Fruit fly (Drosophila melanogaster) whole organism, pupa: ENCODE results near the gene CG32052.

ENCODE experiments used
- CG10348 ChIP-seq: fragments of 200-800 bp; sonication (Bioruptor generic); IDR thresholded peaks from 2 replicates; pipeline ENCODE4 v1.3.6; 2022; ENCODE audit warnings: missing biosample characterization, missing genetic modification characterization
- CG12605 ChIP-seq: fragments of 200-800 bp; sonication (Bioruptor generic); IDR thresholded peaks from 2 replicates; pipeline ENCODE4 v1.3.6; 2022; ENCODE audit warnings: missing biosample characterization, missing genetic modification characterization
- CG13204 ChIP-seq: fragments of 200-800 bp; sonication (Bioruptor generic); optimal IDR thresholded peaks from 2 replicates; lab custom pipeline; 2018; ENCODE audit warnings: missing biosample characterization, mild to moderate bottlenecking, missing genetic modification characterization, moderate library complexity
- CG14655 ChIP-seq: fragments of 200-800 bp; sonication (Bioruptor generic); optimal IDR thresholded peaks from 3 replicates; lab custom pipeline; 2017; ENCODE audit warnings: mild to moderate bottlenecking, missing biosample characterization, missing genetic modification reagents, missing genetic modification characterization
- CG15710 ChIP-seq: fragments of 200-800 bp; sonication (Bioruptor generic); optimal IDR thresholded peaks from 2 replicates; lab custom pipeline; 2018; ENCODE audit warnings: missing biosample characterization, mild to moderate bottlenecking, missing genetic modification characterization, moderate library complexity
- CG17806 ChIP-seq: fragments of 200-800 bp; sonication (Bioruptor generic); optimal IDR thresholded peaks from 2 replicates; lab custom pipeline; 2018; ENCODE audit warnings: missing biosample characterization, mild to moderate bottlenecking, missing genetic modification characterization, moderate library complexity
- CG32121 ChIP-seq: fragments of 200-800 bp; sonication (Bioruptor generic); IDR thresholded peaks from 2 replicates; pipeline ENCODE4 v1.3.6; 2022; ENCODE audit warnings: missing biosample characterization, missing genetic modification characterization
- CG34367 ChIP-seq: fragments of 200-800 bp; sonication (Bioruptor generic); optimal IDR thresholded peaks from 2 replicates; lab custom pipeline; 2018; ENCODE audit warnings: missing biosample characterization, mild to moderate bottlenecking, missing genetic modification characterization
- CG4496 ChIP-seq: fragments of 200-800 bp; sonication (Bioruptor generic); IDR thresholded peaks from 3 replicates; pipeline ENCODE4 v1.3.6; 2022; ENCODE audit warnings: missing biosample characterization, missing genetic modification characterization
- CG8159 ChIP-seq: fragments of 200-800 bp; sonication (Bioruptor generic); optimal IDR thresholded peaks from 3 replicates; lab custom pipeline; 2018; ENCODE audit warnings: missing biosample characterization, mild to moderate bottlenecking, missing genetic modification characterization, moderate library complexity
- CG8301 ChIP-seq: fragments of 200-800 bp; sonication (Bioruptor generic); optimal IDR thresholded peaks from 2 replicates; lab custom pipeline; 2018; ENCODE audit warnings: missing biosample characterization, mild to moderate bottlenecking, missing genetic modification characterization
- CG9948 ChIP-seq: fragments of 200-800 bp; sonication (Bioruptor generic); optimal IDR thresholded peaks from 2 replicates; lab custom pipeline; 2018; ENCODE audit warnings: missing biosample characterization, mild to moderate bottlenecking, missing genetic modification characterization, moderate library complexity
- EcR ChIP-seq: fragments of 200-800 bp; sonication (Bioruptor generic); optimal IDR thresholded peaks from 3 replicates; lab custom pipeline; 2019; ENCODE audit warnings: missing biosample characterization, missing genetic modification characterization, mild to moderate bottlenecking, moderate library complexity, missing genetic modification reagents
- Ets98B ChIP-seq: fragments of 200-800 bp; sonication (Bioruptor generic); IDR thresholded peaks from 2 replicates; pipeline ENCODE4 v1.3.6; 2022; ENCODE audit warnings: missing biosample characterization, missing genetic modification characterization
- Pif1A ChIP-seq: fragments of 200-800 bp; sonication (Bioruptor generic); optimal IDR thresholded peaks from 3 replicates; lab custom pipeline; 2016; ENCODE audit warnings: missing biosample characterization, missing genetic modification characterization
- Pif1B ChIP-seq: fragments of 200-800 bp; sonication (Bioruptor generic); optimal IDR thresholded peaks from 3 replicates; lab custom pipeline; 2016; ENCODE audit warnings: missing biosample characterization, missing genetic modification characterization
- fd96Ca ChIP-seq: fragments of 200-800 bp; sonication (Bioruptor generic); IDR thresholded peaks from 3 replicates; pipeline ENCODE4 v1.3.6; 2022; ENCODE audit warnings: missing biosample characterization, missing genetic modification characterization
- gl ChIP-seq: fragments of 200-800 bp; sonication (Bioruptor generic); optimal IDR thresholded peaks from 2 replicates; lab custom pipeline; 2018; ENCODE audit warnings: missing biosample characterization, mild to moderate bottlenecking, missing genetic modification characterization
- rn ChIP-seq: fragments of 200-800 bp; sonication (Bioruptor generic); IDR thresholded peaks from 2 replicates; pipeline ENCODE4 v1.3.6; 2022; ENCODE audit warnings: missing biosample characterization, missing genetic modification characterization

CG32052 gene

dm6 chr3L:9815705-9816104 lies 28.9 kb downstream of the CG32052 start:
- peak; percentile 53 for TF ChIP-seq Ets98B (GFP tag; lab: Robert Waterston, UW)
- TF ChIP-seq CG12605 (GFP tag; lab: Robert Waterston, UW) = no peak
- TF ChIP-seq CG8159 (tag; lab: Kevin White, UChicago) = no peak
- peak; percentile 44; the same call in 1 of the 3 replicates for TF ChIP-seq fd96Ca (GFP tag; lab: Robert Waterston, UW)
- no peak for TF ChIP-seq CG15710 (tag; lab: Kevin White, UChicago)
- TF ChIP-seq CG32121 (GFP tag; lab: Robert Waterston, UW) = peak; percentile 64
- no peak for TF ChIP-seq EcR
- no peak for TF ChIP-seq CG4496

- TF ChIP-seq CG9948 (tag; lab: Kevin White, UChicago) = no peak
- TF ChIP-seq CG17806 = no peak
Observed at dm6 chr3L:9820248-9820647, 33.4 kb downstream of the CG32052 start.

dm6 chr3L:9821138-9821681 lies 34.4 kb downstream of the CG32052 start:
- peak; percentile 79 for TF ChIP-seq fd96Ca (GFP tag; lab: Robert Waterston, UW)
- no peak for TF ChIP-seq rn (GFP tag; lab: Robert Waterston, UW)
- TF ChIP-seq CG32121 (GFP tag; lab: Robert Waterston, UW) = peak; percentile 73; the same call in 1 of the 2 replicates
- no peak for TF ChIP-seq CG10348 (GFP tag; lab: Robert Waterston, UW)
- peak; percentile 63; the same call in 1 of the 2 replicates for TF ChIP-seq Ets98B (GFP tag; lab: Robert Waterston, UW)
- TF ChIP-seq, all 21 proteins: peak for 3

dm6 chr3L:9823797-9824196 lies 37.0 kb downstream of the CG32052 start, which contains the start of gene Ilp5:
Gene Ilp5 (minus strand): TSS chr3L:9823897.
- no peak for TF ChIP-seq EcR
- TF ChIP-seq CG34367 (tag; lab: Kevin White, UChicago) = no peak
- TF ChIP-seq Ets98B (GFP tag; lab: Robert Waterston, UW) = no peak
- TF ChIP-seq CG4496 = no peak
- TF ChIP-seq rn (GFP tag; lab: Robert Waterston, UW) = no peak
- TF ChIP-seq, all 21 proteins: peak for 0

- TF ChIP-seq Ets98B (GFP tag; lab: Robert Waterston, UW) (no peak), rn (GFP tag; lab: Robert Waterston, UW) (no peak), CG32121 (GFP tag; lab: Robert Waterston, UW) (no peak), CG8301 (no peak), CG4496 (no peak), CG34367 (tag; lab: Kevin White, UChicago) (no peak)
Observed at dm6 chr3L:9824226-9824625, 37.4 kb downstream of the CG32052 start.

dm6 chr3L:9829154-9829553 lies 42.3 kb downstream of the CG32052 start:
- TF ChIP-seq EcR = no peak
- TF ChIP-seq gl (tag; lab: Kevin White, UChicago) = no peak
- no peak for TF ChIP-seq CG32121 (GFP tag; lab: Robert Waterston, UW)
- no peak for TF ChIP-seq CG9948 (tag; lab: Kevin White, UChicago)
- TF ChIP-seq CG34367 (tag; lab: Kevin White, UChicago) = no peak
- no peak for TF ChIP-seq CG12605 (GFP tag; lab: Robert Waterston, UW)

dm6 chr3L:9829639-9830341 lies 42.9 kb downstream of the CG32052 start:
- no peak for TF ChIP-seq CG13204 (GFP tag; lab: Kevin White, UChicago)
- TF ChIP-seq CG14655 (GFP tag; lab: Kevin White, UChicago) = no peak
- no peak for TF ChIP-seq Pif1B (GFP tag; lab: Kevin White, UChicago)
- TF ChIP-seq Pif1A (GFP tag; lab: Kevin White, UChicago) = no peak
- TF ChIP-seq CG17806 = no peak
- TF ChIP-seq CG10348 (GFP tag; lab: Robert Waterston, UW) = no peak
- no peak for TF ChIP-seq CG34367 (tag; lab: Kevin White, UChicago)

dm6 chr3L:9832125-9832524 lies 45.3 kb downstream of the CG32052 start:
- TF ChIP-seq CG13204 (GFP tag; lab: Kevin White, UChicago) (no peak), CG14655 (GFP tag; lab: Kevin White, UChicago) (no peak), Ets98B (GFP tag; lab: Robert Waterston, UW) (no peak), EcR (no peak)
